Worm (Caenorhabditis elegans) whole organism, young adult: ENCODE measurements around the gene cpt-5.

Source experiments
- F33H1.4 ChIP-seq: fragments of 200-800 bp; sonication (Bioruptor generic); IDR thresholded peaks from 2 replicates; pipeline ENCODE4 v1.3.6; 2022; ENCODE audit warnings: missing genetic modification reagents, missing genetic modification characterization, missing compliant biosample characterization
- F49E8.2 ChIP-seq: sonication (generic microtip); optimal IDR thresholded peaks from 3 replicates; lab custom pipeline; 2017; ENCODE audit warnings: missing genetic modification characterization, mild to moderate bottlenecking, missing compliant biosample characterization, antibody characterized with exemption, moderate library complexity; ENCODE audit not compliant: insufficient read depth
- K11D2.4 ChIP-seq: fragments of 200-800 bp; sonication (Bioruptor generic); IDR thresholded peaks from 2 replicates; pipeline ENCODE4 v1.3.6; 2022; ENCODE audit warnings: missing genetic modification reagents, missing genetic modification characterization, missing compliant biosample characterization
- Y67H2A.10 ChIP-seq: fragments of 200-800 bp; sonication (Bioruptor generic); conservative IDR thresholded peaks from 2 replicates; pipeline ENCODE4 v1.3.6; 2022; ENCODE audit warnings: missing genetic modification reagents, missing genetic modification characterization, missing compliant biosample characterization
- madf-3 ChIP-seq: fragments of 200-800 bp; sonication (Bioruptor generic); IDR thresholded peaks from 2 replicates; pipeline ENCODE4 v1.3.6; 2022; ENCODE audit warnings: missing genetic modification reagents, missing genetic modification characterization, missing compliant biosample characterization
- sdz-38 ChIP-seq: sonication (generic microtip); optimal IDR thresholded peaks from 2 replicates; lab custom pipeline; 2016; ENCODE audit warnings: missing genotype, missing genetic modification characterization, missing compliant biosample characterization
- snpc-3.4 ChIP-seq: sonication (generic microtip); optimal IDR thresholded peaks from 2 replicates; lab custom pipeline; 2017; ENCODE audit warnings: missing genetic modification characterization, mild to moderate bottlenecking, missing compliant biosample characterization, antibody characterized with exemption, moderate library complexity, missing genotype, missing genetic modification reagents
- tbp1 ChIP-seq: fragments of 200-800 bp; sonication (Bioruptor generic); optimal IDR thresholded peaks from 2 replicates; lab custom pipeline; 2018; ENCODE audit warnings: mild to moderate bottlenecking, missing genetic modification characterization, missing compliant biosample characterization
- ztf-22 ChIP-seq: fragments of 200-800 bp; sonication (Bioruptor generic); optimal IDR thresholded peaks from 2 replicates; lab custom pipeline; 2018; ENCODE audit warnings: mild to moderate bottlenecking, missing genetic modification characterization, moderate library complexity, missing compliant biosample characterization

DNA sequence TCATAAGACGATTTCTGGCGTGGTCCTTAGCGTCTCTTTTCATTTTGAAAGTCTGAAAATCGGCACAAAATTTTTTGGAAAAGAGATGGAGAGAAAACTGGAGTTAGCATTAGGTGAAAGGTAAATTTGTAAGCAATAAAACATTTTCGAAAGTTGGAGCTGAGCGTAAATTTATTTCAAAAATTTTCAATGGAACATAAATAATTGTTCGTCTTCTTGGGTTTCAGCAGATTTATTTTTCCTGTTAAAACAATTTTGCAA lies 35.9 kb downstream of the cpt-5 start, which contains the start of gene C06B3.6:
- TF ChIP-seq K11D2.4 (GFP tag; lab: Robert Waterston, UW) (no peak), F33H1.4 (GFP tag; lab: Robert Waterston, UW) (no peak), F49E8.2 (tag; lab: Kevin White, UChicago) (no peak), madf-3 (GFP tag; lab: Robert Waterston, UW) (no peak), ztf-22 (no peak), tbp1 (GFP tag; lab: Kevin White, UChicago) (no peak), Y67H2A.10 (GFP tag; lab: Robert Waterston, UW) (no peak), snpc-3.4 (tag; lab: Kevin White, UChicago) (no peak), sdz-38 (tag; lab: Kevin White, UChicago) (no peak)
